Fruit fly (Drosophila melanogaster) whole organism, adult: ENCODE measurements around the gene CG31274.
A peak's percentile ranks its signal among the peaks of the same experiment; 100 is the strongest.

Source experiments
- CG11617 ChIP-seq: fragments of 200-800 bp; sonication (Bioruptor generic); optimal IDR thresholded peaks from 2 replicates; lab custom pipeline; 2017; ENCODE audit warnings: mild to moderate bottlenecking, missing biosample characterization, missing genetic modification reagents, missing genetic modification characterization
- CG12768 ChIP-seq: fragments of 200-800 bp; sonication (Bioruptor generic); optimal IDR thresholded peaks from 2 replicates; lab custom pipeline; 2017; ENCODE audit warnings: missing biosample characterization, missing genetic modification characterization, mild to moderate bottlenecking, moderate library complexity, missing genetic modification reagents
- CG33017 ChIP-seq: fragments of 200-800 bp; sonication (Bioruptor generic); optimal IDR thresholded peaks from 2 replicates; lab custom pipeline; 2018; ENCODE audit warnings: missing biosample characterization, mild to moderate bottlenecking, missing genetic modification characterization, moderate library complexity
- CG7045 ChIP-seq: fragments of 200-800 bp; sonication (Bioruptor generic); optimal IDR thresholded peaks from 2 replicates; lab custom pipeline; 2017; ENCODE audit warnings: missing biosample characterization, mild to moderate bottlenecking, missing genetic modification characterization
- CG7101 ChIP-seq: fragments of 200-800 bp; sonication (Bioruptor generic); optimal IDR thresholded peaks from 2 replicates; lab custom pipeline; 2018; ENCODE audit warnings: missing biosample characterization, mild to moderate bottlenecking, missing genetic modification characterization, moderate library complexity
- bab1 ChIP-seq: fragments of 200-800 bp; sonication (Bioruptor generic); optimal IDR thresholded peaks from 3 replicates; lab custom pipeline; 2019; ENCODE audit warnings: missing biosample characterization, mild to moderate bottlenecking, missing genetic modification characterization, moderate library complexity
- cnc ChIP-seq, 2 experiments: fragments of >200 bp; optimal IDR thresholded peaks; 2 replicates each; lab custom pipeline; 2017
- kay ChIP-seq: fragments of 200-800 bp; sonication (Bioruptor generic); peaks from one replicate; lab custom pipeline; 2016; ENCODE audit warnings: missing biosample characterization, missing genetic modification characterization, borderline replicate concordance
- ovo ChIP-seq: fragments of 200-800 bp; sonication (Bioruptor generic); optimal IDR thresholded peaks from 2 replicates; lab custom pipeline; 2016; ENCODE audit warnings: missing biosample characterization, missing genetic modification characterization

- TF ChIP-seq kay (peak; percentile 87), ovo (peak; percentile 66), CG12768 (GFP tag; lab: Kevin White, UChicago) (peak; percentile 94), bab1 (GFP tag; lab: Kevin White, UChicago) (peak; percentile 88), CG7045 (GFP tag; lab: Kevin White, UChicago) (peak; percentile 98), CG7101 (peak; percentile 95), cnc (optimal IDR thresholded peaks at IDR 0.05; lab: Kevin White, UChicago) (no peak), CG33017 (tag; lab: Kevin White, UChicago) (peak; percentile 96), CG11617 (peak; percentile 94)
Measured at dm6 chr3R:16986181-16987074, 6.4 kb upstream of the CG31274 start.
